Fruit fly (Drosophila melanogaster): Measurements from ENCODE around the gene CG31689.

Gene CG31689

dm6 chr2L:2752460-2753411, 27.3 kb downstream of the CG31689 start, which contains the start of gene Pgk (continued):
- TF ChIP-seq Hmr (GFP tag; optimal IDR thresholded peaks at IDR 0.05), result peak; percentile 21
- TF ChIP-seq MTF-1 (GFP tag; optimal IDR thresholded peaks at IDR 0.05; ENCODE audit: borderline replicate concordance), result peak; percentile 54
- TF ChIP-seq sim (GFP tag; IDR thresholded peaks at IDR 0.05), result no peak
- no peak for TF ChIP-seq CG14667 (GFP tag; IDR thresholded peaks at IDR 0.05)
- peak; percentile 58 for TF ChIP-seq HmgZ (tag; optimal IDR thresholded peaks at IDR 0.05)
- TF ChIP-seq run (tag; optimal IDR thresholded peaks at IDR 0.05), result peak; percentile 75
- TF ChIP-seq CG2116 (GFP tag; optimal IDR thresholded peaks at IDR 0.05), result peak; percentile 29
- TF ChIP-seq aop (GFP tag; IDR thresholded peaks at IDR 0.05), result no peak
- no peak for TF ChIP-seq gsb (GFP tag; IDR thresholded peaks at IDR 0.05)
- TF ChIP-seq Dek (tag; optimal IDR thresholded peaks at IDR 0.05), result peak; percentile 55
- TF ChIP-seq insv (GFP tag; optimal IDR thresholded peaks at IDR 0.05), result peak in 1 of 2 experiments; percentile 40
- no peak for TF ChIP-seq ato (GFP tag; IDR thresholded peaks at IDR 0.05; ENCODE audit: partially characterized antibody)
- peak; percentile 49 for TF ChIP-seq CG18599 (GFP tag; optimal IDR thresholded peaks at IDR 0.05)
- no peak for TF ChIP-seq usp (GFP tag; optimal IDR thresholded peaks at IDR 0.05)
- no peak for TF ChIP-seq pita (GFP tag; optimal IDR thresholded peaks at IDR 0.05)
- peak; percentile 53 for TF ChIP-seq NK7.1 (GFP tag; optimal IDR thresholded peaks at IDR 0.05)
- no peak for TF ChIP-seq Lhr (GFP tag; optimal IDR thresholded peaks at IDR 0.05)
- no peak for TF ChIP-seq vnd (GFP tag; IDR thresholded peaks at IDR 0.05; ENCODE audit: partially characterized antibody)
- TF ChIP-seq CG1529 (GFP tag; optimal IDR thresholded peaks at IDR 0.05), result peak; percentile 38
- no peak for TF ChIP-seq mirr (GFP tag; optimal IDR thresholded peaks at IDR 0.05)
- no peak for TF ChIP-seq Max (GFP tag; optimal IDR thresholded peaks at IDR 0.05)
- peak; percentile 1 for TF ChIP-seq pb (GFP tag; optimal IDR thresholded peaks at IDR 0.05)
- peak; percentile 54 for TF ChIP-seq CG11723 (GFP tag; optimal IDR thresholded peaks at IDR 0.05)
- no peak for TF ChIP-seq D19B (GFP tag; optimal IDR thresholded peaks at IDR 0.05)
- peak; percentile 59 for TF ChIP-seq CG15011 (GFP tag; optimal IDR thresholded peaks at IDR 0.05)
- TF ChIP-seq bbx (GFP tag; IDR thresholded peaks at IDR 0.05; ENCODE audit: partially characterized antibody), result no peak
- TF ChIP-seq CG17328 (GFP tag; IDR thresholded peaks at IDR 0.05), result no peak
- peak; percentile 55 for TF ChIP-seq HHEX (GFP tag; optimal IDR thresholded peaks at IDR 0.05)
- TF ChIP-seq peb (GFP tag; IDR thresholded peaks at IDR 0.05), result no peak
- peak; percentile 53 to 62 for TF ChIP-seq Hr51 (GFP tag; optimal IDR thresholded peaks at IDR 0.05)
- TF ChIP-seq GATAe (GFP tag; conservative IDR thresholded peaks at IDR 0.05), result no peak
- peak; percentile 31 for TF ChIP-seq sd (tag; optimal IDR thresholded peaks at IDR 0.05)
- no peak for TF ChIP-seq cato (GFP tag; optimal IDR thresholded peaks at IDR 0.05; ENCODE audit: borderline replicate concordance)
- peak; percentile 71 for TF ChIP-seq Sry-β (GFP tag; optimal IDR thresholded peaks at IDR 0.05)
- peak; percentile 84 for TF ChIP-seq lbe (GFP tag; optimal IDR thresholded peaks at IDR 0.05)
- no peak for TF ChIP-seq Mad (GFP tag; optimal IDR thresholded peaks at IDR 0.05)
- TF ChIP-seq CG7928 (GFP tag; optimal IDR thresholded peaks at IDR 0.05), result peak; percentile 15
- peak; percentile 20 for TF ChIP-seq CG15514 (GFP tag; optimal IDR thresholded peaks at IDR 0.05)
- no peak for TF ChIP-seq lmd (GFP tag; IDR thresholded peaks at IDR 0.05)
- no peak for TF ChIP-seq da (GFP tag; optimal IDR thresholded peaks at IDR 0.05)
- peak; percentile 12 for TF ChIP-seq CG10431 (GFP tag; optimal IDR thresholded peaks at IDR 0.05)
- TF ChIP-seq Stat92E (GFP tag; optimal IDR thresholded peaks at IDR 0.05), result peak in 1 of 3 experiments; percentile 5
- no peak for TF ChIP-seq CG11560 (tag; IDR thresholded peaks at IDR 0.05)
- peak; percentile 74 for TF ChIP-seq CG3281 (GFP tag; optimal IDR thresholded peaks at IDR 0.05)
- TF ChIP-seq Usf (GFP tag; optimal IDR thresholded peaks at IDR 0.05), result no peak
- no peak for TF ChIP-seq sna (GFP tag; IDR thresholded peaks at IDR 0.05; ENCODE audit: partially characterized antibody)
- no peak for TF ChIP-seq CG10209 (GFP tag; optimal IDR thresholded peaks at IDR 0.05)

Measured in whole organism, embryonic.